Worm (Caenorhabditis elegans) whole organism, L4 larva: ENCODE measurements around the gene myrf-2.
A peak's percentile ranks its signal among the peaks of the same experiment; 100 is the strongest.

Experiments used
- F10B5.3 ChIP-seq: sonication (generic microtip); optimal IDR thresholded peaks from 2 replicates; lab custom pipeline; 2016; ENCODE audit warnings: mild to moderate bottlenecking, missing genetic modification characterization, missing compliant biosample characterization
- F37D6.2 ChIP-seq: sonication (generic microtip); optimal IDR thresholded peaks from 2 replicates; lab custom pipeline; 2016; ENCODE audit warnings: mild to moderate bottlenecking, missing genetic modification characterization, missing compliant biosample characterization
- F49E8.2 ChIP-seq: sonication (generic microtip); optimal IDR thresholded peaks from 2 replicates; lab custom pipeline; 2016; ENCODE audit warnings: missing compliant biosample characterization, mild to moderate bottlenecking, missing genetic modification characterization, borderline replicate concordance
- Y75B8A.6 ChIP-seq: fragments of 200-800 bp; sonication (Bioruptor generic); IDR thresholded peaks from 2 replicates; pipeline ENCODE4 v1.3.6; 2022; ENCODE audit warnings: missing genetic modification reagents, missing genetic modification characterization, missing compliant biosample characterization
- ZK337.2 ChIP-seq: fragments of 200-800 bp; sonication (Bioruptor generic); IDR thresholded peaks from 2 replicates; pipeline ENCODE4 v1.3.6; 2022; ENCODE audit warnings: missing genetic modification reagents, missing genetic modification characterization, missing compliant biosample characterization
- aha-1 ChIP-seq: fragments of 150-350 bp; peaks from one replicate; lab custom pipeline; 2014; ENCODE audit warnings: missing biosample characterization, missing genetic modification characterization
- aly-2 ChIP-seq: sonication (generic microtip); optimal IDR thresholded peaks from 2 replicates; lab custom pipeline; 2018; ENCODE audit warnings: missing biosample characterization, missing genetic modification characterization
- ama-1 ChIP-seq: fragments of 150-350 bp; optimal IDR thresholded peaks from 2 replicates; lab custom pipeline; 2014; ENCODE audit warnings: inconsistent platforms, mixed read lengths
- arid-1 ChIP-seq: fragments of 200-800 bp; sonication (Bioruptor generic); conservative IDR thresholded peaks from 2 replicates; pipeline ENCODE4 v1.3.6; 2022; ENCODE audit warnings: missing genetic modification reagents, missing genetic modification characterization, missing compliant biosample characterization
- ceh-20 ChIP-seq: fragments of 200-800 bp; sonication (Bioruptor generic); IDR thresholded peaks from 2 replicates; pipeline ENCODE4 v1.3.6; 2022; ENCODE audit warnings: missing genetic modification reagents, missing genetic modification characterization, missing compliant biosample characterization
- ces-1 ChIP-seq: fragments of 150-350 bp; sonication (generic microtip); optimal IDR thresholded peaks from 4 replicates; lab custom pipeline; 2014; ENCODE audit warnings: missing biosample characterization, missing genetic modification reagents, missing genetic modification characterization
- ctbp-1 ChIP-seq: fragments of 200-800 bp; sonication (Bioruptor generic); IDR thresholded peaks from 2 replicates; pipeline ENCODE4 v1.3.6; 2022; ENCODE audit warnings: missing genetic modification reagents, missing genetic modification characterization, missing compliant biosample characterization
- daf-16 ChIP-seq, 3 experiments: sonication (generic microtip); optimal IDR thresholded peaks; 2 replicates each; lab custom pipeline; 2016 to 2017; ENCODE audit warnings: missing genetic modification characterization in 3 of 3, missing genetic modification reagents in 3 of 3, mild to moderate bottlenecking in 2 of 3, missing compliant biosample characterization in 2 of 3, missing biosample characterization in 1 of 3, moderate library complexity in 1 of 3
- daf-19 ChIP-seq: fragments of 200-800 bp; sonication (Bioruptor generic); conservative IDR thresholded peaks from 2 replicates; pipeline ENCODE4 v1.3.6; 2022; ENCODE audit warnings: missing genetic modification characterization, missing compliant biosample characterization
- dmd-9 ChIP-seq: fragments of 200-800 bp; sonication (Bioruptor generic); IDR thresholded peaks from 2 replicates; pipeline ENCODE4 v1.3.6; 2022; ENCODE audit warnings: missing genetic modification reagents, missing genetic modification characterization, missing compliant biosample characterization
- dve-1 ChIP-seq: sonication (generic microtip); optimal IDR thresholded peaks from 2 replicates; lab custom pipeline; 2017; ENCODE audit warnings: antibody characterized with exemption, mild to moderate bottlenecking, missing genetic modification characterization, missing compliant biosample characterization; ENCODE audit not compliant: insufficient read depth
- egl-27 ChIP-seq: sonication (generic microtip); optimal IDR thresholded peaks from 3 replicates; lab custom pipeline; 2017; ENCODE audit warnings: missing biosample characterization, missing genetic modification reagents, missing genetic modification characterization
- egl-43 ChIP-seq: fragments of 200-800 bp; sonication (Bioruptor generic); IDR thresholded peaks from 2 replicates; pipeline ENCODE4 v1.3.6; 2022; ENCODE audit warnings: missing genetic modification reagents, missing genetic modification characterization, missing compliant biosample characterization
- fos-1 ChIP-seq: fragments of 150-350 bp; optimal IDR thresholded peaks from 2 replicates; lab custom pipeline; 2014; ENCODE audit warnings: missing biosample characterization, missing genetic modification characterization
- gei-8 ChIP-seq: fragments of 200-800 bp; sonication (Bioruptor generic); optimal IDR thresholded peaks from 2 replicates; lab custom pipeline; 2018; ENCODE audit warnings: mild to moderate bottlenecking, missing genetic modification characterization, missing compliant biosample characterization
- hlh-11 ChIP-seq: fragments of 200-800 bp; sonication (Bioruptor generic); optimal IDR thresholded peaks from 2 replicates; lab custom pipeline; 2018; ENCODE audit warnings: mild to moderate bottlenecking, missing genetic modification characterization, missing compliant biosample characterization
- hmg-1.1 ChIP-seq: fragments of 200-800 bp; sonication (Bioruptor generic); IDR thresholded peaks from 2 replicates; pipeline ENCODE4 v1.3.6; 2022; ENCODE audit warnings: missing genetic modification reagents, missing genetic modification characterization, missing compliant biosample characterization
- jun-1 ChIP-seq: fragments of 150-350 bp; optimal IDR thresholded peaks from 2 replicates; lab custom pipeline; 2014; ENCODE audit warnings: missing biosample characterization, missing genetic modification reagents, missing genetic modification characterization
- lin-15B ChIP-seq: fragments of 150-350 bp; sonication (generic microtip); optimal IDR thresholded peaks from 3 replicates; lab custom pipeline; 2014; ENCODE audit warnings: missing biosample characterization, missing genetic modification characterization
- lir-3 ChIP-seq: sonication (generic microtip); optimal IDR thresholded peaks from 2 replicates; lab custom pipeline; 2016; ENCODE audit warnings: mild to moderate bottlenecking, missing genetic modification characterization, missing compliant biosample characterization
- lsy-2 ChIP-seq, 2 experiments: fragments of 150-350 bp in 1 of 2; sonication (generic microtip) in 1 of 2; optimal IDR thresholded peaks; 2 replicates each; lab custom pipeline; 2014 to 2017; ENCODE audit warnings: missing biosample characterization in 2 of 2, missing genetic modification characterization in 2 of 2
- madf-9 ChIP-seq: fragments of 200-800 bp; sonication (Bioruptor generic); conservative IDR thresholded peaks from 2 replicates; pipeline ENCODE4 v1.3.6; 2022; ENCODE audit warnings: missing genetic modification reagents, missing genetic modification characterization, missing compliant biosample characterization
- mdl-1 ChIP-seq, 2 experiments: fragments of 150-350 bp in 1 of 2; sonication (generic microtip) in 1 of 2; optimal IDR thresholded peaks; 2 replicates each; lab custom pipeline; 2014 to 2017; ENCODE audit warnings: missing biosample characterization in 2 of 2, missing genetic modification characterization in 2 of 2
- mep-1 ChIP-seq: fragments of 150-350 bp; sonication (generic microtip); optimal IDR thresholded peaks from 3 replicates; lab custom pipeline; 2014; ENCODE audit warnings: missing biosample characterization, missing genetic modification characterization
- mxl-2 ChIP-seq: fragments of 200-800 bp; sonication (Bioruptor generic); conservative IDR thresholded peaks from 2 replicates; pipeline ENCODE4 v1.3.6; 2022; ENCODE audit warnings: missing genetic modification reagents, missing genetic modification characterization, missing compliant biosample characterization
- mxl-3 ChIP-seq: fragments of 200-800 bp; sonication (Bioruptor generic); optimal IDR thresholded peaks from 2 replicates; lab custom pipeline; 2018; ENCODE audit warnings: mild to moderate bottlenecking, missing genetic modification characterization, missing compliant biosample characterization
- nhr-10 ChIP-seq: fragments of 150-350 bp; optimal IDR thresholded peaks from 2 replicates; lab custom pipeline; 2014; ENCODE audit warnings: missing biosample characterization, missing genetic modification characterization
- nhr-102 ChIP-seq: sonication (generic microtip); optimal IDR thresholded peaks from 2 replicates; lab custom pipeline; 2016; ENCODE audit warnings: mild to moderate bottlenecking, missing genetic modification characterization, moderate library complexity, missing compliant biosample characterization
- nhr-25 ChIP-seq: sonication (generic microtip); optimal IDR thresholded peaks from 2 replicates; lab custom pipeline; 2017; ENCODE audit warnings: missing genetic modification characterization, mild to moderate bottlenecking, missing compliant biosample characterization, antibody characterized with exemption, moderate library complexity, borderline replicate concordance; ENCODE audit not compliant: insufficient read depth
- nhr-28 ChIP-seq: fragments of 150-350 bp; optimal IDR thresholded peaks from 2 replicates; lab custom pipeline; 2014; ENCODE audit warnings: missing biosample characterization, missing genetic modification characterization
- nhr-41 ChIP-seq: fragments of 200-800 bp; sonication (Bioruptor generic); IDR thresholded peaks from 2 replicates; pipeline ENCODE4 v1.3.6; 2022; ENCODE audit warnings: missing genetic modification reagents, missing genetic modification characterization, missing compliant biosample characterization
- nhr-48 ChIP-seq: sonication (generic microtip); optimal IDR thresholded peaks from 2 replicates; lab custom pipeline; 2016; ENCODE audit warnings: mild to moderate bottlenecking, missing genetic modification characterization, missing compliant biosample characterization
- nhr-6 ChIP-seq: fragments of 150-350 bp; optimal IDR thresholded peaks from 2 replicates; lab custom pipeline; 2014; ENCODE audit warnings: missing biosample characterization, missing genetic modification characterization
- pqm-1 ChIP-seq: sonication (generic microtip); optimal IDR thresholded peaks from 2 replicates; lab custom pipeline; 2017; ENCODE audit warnings: missing biosample characterization, missing genetic modification characterization
- rbr-2 ChIP-seq: sonication (generic microtip); optimal IDR thresholded peaks from 2 replicates; lab custom pipeline; 2016; ENCODE audit warnings: missing genotype, missing genetic modification characterization, missing compliant biosample characterization
- saeg-2 ChIP-seq: fragments of 200-800 bp; sonication (Bioruptor generic); IDR thresholded peaks from 2 replicates; pipeline ENCODE4 v1.3.6; 2022; ENCODE audit warnings: missing genetic modification reagents, missing genetic modification characterization, missing compliant biosample characterization
- set-16 ChIP-seq: fragments of 200-800 bp; sonication (Bioruptor generic); IDR thresholded peaks from 2 replicates; pipeline ENCODE4 v1.3.6; 2022; ENCODE audit warnings: missing genetic modification reagents, missing genetic modification characterization, missing compliant biosample characterization
- skn-1 ChIP-seq: fragments of 150-350 bp; optimal IDR thresholded peaks from 2 replicates; lab custom pipeline; 2014; ENCODE audit warnings: missing biosample characterization, missing genetic modification characterization
- snpc-4 ChIP-seq: fragments of 150-350 bp; optimal IDR thresholded peaks from 2 replicates; lab custom pipeline; 2014; ENCODE audit warnings: missing biosample characterization, missing genetic modification characterization
- spr-3 ChIP-seq: fragments of 200-800 bp; sonication (Bioruptor generic); optimal IDR thresholded peaks from 2 replicates; lab custom pipeline; 2018; ENCODE audit warnings: mild to moderate bottlenecking, missing genetic modification characterization, missing compliant biosample characterization
- unc-130 ChIP-seq: sonication (generic microtip); optimal IDR thresholded peaks from 2 replicates; lab custom pipeline; 2016; ENCODE audit warnings: missing genetic modification reagents, missing genetic modification characterization, missing compliant biosample characterization
- unc-39 ChIP-seq: sonication (generic microtip); optimal IDR thresholded peaks from 2 replicates; lab custom pipeline; 2017; ENCODE audit warnings: missing biosample characterization, missing genetic modification characterization
- unc-62 ChIP-seq, 3 experiments: fragments of 150-350 bp in 1 of 3; sonication (generic microtip); optimal IDR thresholded peaks in 2 of 3; peaks in 1 of 3; 1 replicate in 1 of 3; 2 replicates in 2 of 3; lab custom pipeline; 2014 to 2017; ENCODE audit warnings: missing biosample characterization in 3 of 3, missing genetic modification characterization in 3 of 3, missing genetic modification reagents in 3 of 3, missing genotype in 1 of 3
- vab-7 ChIP-seq: fragments of 200-800 bp; sonication (Bioruptor generic); IDR thresholded peaks from 2 replicates; pipeline ENCODE4 v1.3.6; 2022; ENCODE audit warnings: missing genetic modification reagents, missing genetic modification characterization, missing compliant biosample characterization
- zfp-2 ChIP-seq: sonication (generic microtip); optimal IDR thresholded peaks from 2 replicates; lab custom pipeline; 2016; ENCODE audit warnings: mild to moderate bottlenecking, missing genetic modification characterization, missing compliant biosample characterization
- ztf-11 ChIP-seq: fragments of 150-350 bp; optimal IDR thresholded peaks from 2 replicates; lab custom pipeline; 2014; ENCODE audit warnings: missing biosample characterization, missing genetic modification characterization

Gene myrf-2

DNA sequence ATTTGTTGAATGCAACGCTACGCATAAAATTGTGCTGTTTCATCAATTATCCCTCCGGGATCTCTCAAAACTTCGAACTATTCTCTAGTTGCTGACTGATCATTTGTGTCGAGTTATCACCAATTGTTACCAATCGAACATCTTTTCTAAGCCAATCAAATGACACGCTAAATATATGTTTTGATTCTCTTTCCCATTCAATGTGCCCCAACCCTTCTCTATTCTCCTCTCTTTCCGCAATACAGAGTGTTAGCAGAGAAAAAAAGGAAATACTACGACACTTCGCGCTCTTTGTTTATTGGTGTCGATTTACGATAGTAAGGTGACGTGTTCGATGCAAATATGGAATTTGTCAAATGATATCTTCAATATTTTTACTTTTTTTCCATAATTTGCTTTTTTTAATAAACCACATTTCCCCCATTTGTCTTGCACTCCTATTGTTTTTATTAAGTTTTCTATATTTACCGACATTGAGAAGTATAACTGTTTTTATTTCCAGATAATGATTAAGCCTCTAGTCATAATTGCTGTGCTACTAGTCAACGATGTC, 3.1 kb upstream of the myrf-2 start, which contains the start of gene nucb-1 (continued):
- TF ChIP-seq egl-43 (GFP tag; lab: Robert Waterston, UW): no peak
- no peak for TF ChIP-seq dmd-9 (GFP tag; lab: Robert Waterston, UW)
- no peak for TF ChIP-seq arid-1
- no peak for TF ChIP-seq nhr-102
- no peak for TF ChIP-seq F37D6.2 (tag; lab: Kevin White, UChicago)
- TF ChIP-seq nhr-48 (tag; lab: Kevin White, UChicago): no peak
- TF ChIP-seq rbr-2 (tag; lab: Kevin White, UChicago): peak; percentile 65
- peak; percentile 39 for TF ChIP-seq nhr-25
- TF ChIP-seq vab-7 (GFP tag; lab: Robert Waterston, UW): no peak
- no peak for TF ChIP-seq pqm-1 (tag; lab: Kevin White, UChicago)
- no peak for TF ChIP-seq nhr-41 (GFP tag; lab: Robert Waterston, UW)
- no peak for TF ChIP-seq gei-8 (GFP tag; lab: Kevin White, UChicago)
- TF ChIP-seq mxl-3 (GFP tag; lab: Kevin White, UChicago): peak; percentile 60
- TF ChIP-seq spr-3 (GFP tag; lab: Kevin White, UChicago): no peak
- TF ChIP-seq Y75B8A.6 (GFP tag; lab: Robert Waterston, UW): no peak
- TF ChIP-seq ceh-20 (GFP tag; lab: Robert Waterston, UW): no peak
- peak; percentile 15 to 90 for TF ChIP-seq lsy-2 (tag; optimal IDR thresholded peaks at IDR 0.05; lab: Kevin White, UChicago)
- TF ChIP-seq lir-3 (tag; lab: Kevin White, UChicago): no peak
- no peak for TF ChIP-seq ZK337.2 (GFP tag; lab: Robert Waterston, UW)
- peak; percentile 90 for TF ChIP-seq mep-1 (tag; lab: Kevin White, UChicago)
- TF ChIP-seq egl-27 (tag; lab: Kevin White, UChicago): no peak
- TF ChIP-seq fos-1 (tag; lab: Kevin White, UChicago): no peak
- no peak for TF ChIP-seq set-16
- TF ChIP-seq unc-39 (tag; lab: Kevin White, UChicago): no peak
- peak; percentile 72 for TF ChIP-seq hlh-11 (tag; lab: Kevin White, UChicago)
- no peak for TF ChIP-seq daf-16 (GFP tag; optimal IDR thresholded peaks at IDR 0.05; lab: Kevin White, UChicago)
- peak; percentile 50 for TF ChIP-seq daf-16 (tag; optimal IDR thresholded peaks at IDR 0.05; lab: Kevin White, UChicago)
- peak; percentile 59 for TF ChIP-seq aha-1 (tag; lab: Kevin White, UChicago)
- TF ChIP-seq ztf-11 (tag; lab: Kevin White, UChicago): no peak
- no peak for TF ChIP-seq aly-2 (tag; lab: Kevin White, UChicago)
- TF ChIP-seq unc-62 (GFP tag; optimal IDR thresholded peaks at IDR 0.05 in 1 of 2; lab: Kevin White, UChicago): peak in 1 of 2 experiments; percentile 88
- TF ChIP-seq unc-62 (tag; optimal IDR thresholded peaks at IDR 0.05; lab: Kevin White, UChicago): no peak
- no peak for TF ChIP-seq zfp-2 (tag; lab: Kevin White, UChicago)
- TF ChIP-seq ama-1 (lab: Kevin White, UChicago): no peak
- TF ChIP-seq nhr-6: peak; percentile 82
- TF ChIP-seq F10B5.3 (tag; lab: Kevin White, UChicago): no peak
- TF ChIP-seq hmg-1.1 (GFP tag; lab: Robert Waterston, UW): peak; percentile 62
- TF ChIP-seq lin-15B: no peak
- TF ChIP-seq skn-1 (tag; lab: Kevin White, UChicago): no peak
- no peak for TF ChIP-seq nhr-10 (tag; lab: Kevin White, UChicago)
- TF ChIP-seq nhr-28 (tag; lab: Kevin White, UChicago): peak; percentile 78
- no peak for TF ChIP-seq madf-9
- no peak for TF ChIP-seq jun-1 (tag; lab: Kevin White, UChicago)
- no peak for TF ChIP-seq ces-1 (GFP tag; lab: Kevin White, UChicago)
- no peak for TF ChIP-seq snpc-4 (tag; lab: Kevin White, UChicago)
- TF ChIP-seq mdl-1 (tag; optimal IDR thresholded peaks at IDR 0.05; lab: Kevin White, UChicago): peak in 1 of 2 experiments; percentile 28
- TF ChIP-seq F49E8.2 (tag; lab: Kevin White, UChicago): no peak
- no peak for TF ChIP-seq mxl-2 (GFP tag; lab: Robert Waterston, UW)
- no peak for TF ChIP-seq daf-19
- TF ChIP-seq ctbp-1 (GFP tag; lab: Robert Waterston, UW): no peak
- no peak for TF ChIP-seq unc-130 (GFP tag; lab: Kevin White, UChicago)
- peak; percentile 79 for TF ChIP-seq dve-1
- TF ChIP-seq saeg-2: no peak
